Worm (Caenorhabditis elegans): Measurements from ENCODE around the gene acr-24.

DNA sequence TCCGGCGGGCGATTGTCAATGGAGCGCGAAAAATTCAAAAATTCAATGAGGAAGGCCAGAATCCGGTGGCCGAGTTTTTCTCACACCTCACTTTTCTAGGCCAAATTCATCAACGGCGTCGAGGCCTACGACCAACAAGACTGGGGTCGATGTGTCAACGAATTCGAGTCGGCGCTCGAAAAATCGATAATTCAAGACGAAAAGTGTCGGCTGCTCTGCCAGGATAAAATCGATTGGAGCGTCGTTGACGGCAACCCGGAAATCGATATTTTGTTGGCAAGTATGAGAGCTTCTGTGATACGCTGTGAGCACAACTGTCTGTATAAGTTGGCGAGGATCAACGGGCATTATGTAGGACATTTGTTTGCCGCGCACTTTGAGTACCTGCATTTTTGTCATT, 21.5 kb upstream of the acr-24 start:
- TF ChIP-seq aly-2 (tag; optimal IDR thresholded peaks at IDR 0.05) = no peak
- no peak for TF ChIP-seq nhr-77 (tag; optimal IDR thresholded peaks at IDR 0.05)
- no peak for TF ChIP-seq nhr-28 (tag; optimal IDR thresholded peaks at IDR 0.05)
- no peak for TF ChIP-seq snpc-4 (tag; optimal IDR thresholded peaks at IDR 0.05)
- no peak for TF ChIP-seq skn-1 (tag; optimal IDR thresholded peaks at IDR 0.05)

All from whole organism, L1 larva.